Worm (Caenorhabditis elegans) whole organism, mixed stage, embryonic: ENCODE measurements around the gene such-1.

ENCODE experiments used
- M03D4.4 ChIP-seq: sonication (generic microtip); optimal IDR thresholded peaks from 2 replicates; lab custom pipeline; 2017; ENCODE audit warnings: mild to moderate bottlenecking, missing genetic modification characterization, missing compliant biosample characterization
- bed-3 ChIP-seq: fragments of 200-800 bp; sonication (Bioruptor generic); optimal IDR thresholded peaks from 3 replicates; lab custom pipeline; 2018; ENCODE audit warnings: mild to moderate bottlenecking, missing genetic modification characterization, moderate library complexity, missing compliant biosample characterization
- blmp-1 ChIP-seq: fragments of 150-350 bp; optimal IDR thresholded peaks from 2 replicates; lab custom pipeline; 2014; ENCODE audit warnings: missing biosample characterization, missing genetic modification characterization
- ceh-39 ChIP-seq: fragments of 150-350 bp; optimal IDR thresholded peaks from 2 replicates; lab custom pipeline; 2014; ENCODE audit warnings: missing biosample characterization, missing genetic modification characterization
- ceh-43 ChIP-seq: fragments of 200-800 bp; sonication (Bioruptor generic); optimal IDR thresholded peaks from 2 replicates; lab custom pipeline; 2018; ENCODE audit warnings: mild to moderate bottlenecking, missing genetic modification characterization, moderate library complexity, missing compliant biosample characterization
- ceh-83 ChIP-seq: fragments of 200-800 bp; sonication (Bioruptor generic); optimal IDR thresholded peaks from 2 replicates; lab custom pipeline; 2018; ENCODE audit warnings: mild to moderate bottlenecking, missing genetic modification characterization, missing compliant biosample characterization
- ces-1 ChIP-seq: fragments of 150-350 bp; optimal IDR thresholded peaks from 2 replicates; lab custom pipeline; 2014; ENCODE audit warnings: missing biosample characterization, missing genetic modification reagents, missing genetic modification characterization
- cnd-1 ChIP-seq: fragments of 200-800 bp; sonication (Bioruptor generic); optimal IDR thresholded peaks from 2 replicates; lab custom pipeline; 2018; ENCODE audit warnings: mild to moderate bottlenecking, missing genetic modification characterization, missing compliant biosample characterization
- drap-1 ChIP-seq: fragments of 200-800 bp; sonication (Bioruptor generic); optimal IDR thresholded peaks from 3 replicates; lab custom pipeline; 2018; ENCODE audit warnings: mild to moderate bottlenecking, missing genetic modification characterization, missing compliant biosample characterization
- elt-1 ChIP-seq: sonication (generic microtip); optimal IDR thresholded peaks from 2 replicates; lab custom pipeline; 2017; ENCODE audit warnings: missing genetic modification characterization, mild to moderate bottlenecking, missing compliant biosample characterization, antibody characterized with exemption, moderate library complexity, borderline replicate concordance; ENCODE audit not compliant: insufficient read depth
- elt-3 ChIP-seq: fragments of 150-350 bp; optimal IDR thresholded peaks from 2 replicates; lab custom pipeline; 2014; ENCODE audit warnings: missing biosample characterization, missing genetic modification characterization
- flh-1 ChIP-seq: fragments of 200-800 bp; sonication (Bioruptor generic); optimal IDR thresholded peaks from 2 replicates; lab custom pipeline; 2018; ENCODE audit warnings: mild to moderate bottlenecking, missing genetic modification characterization, moderate library complexity, missing compliant biosample characterization
- ham-2 ChIP-seq: fragments of 200-800 bp; sonication (Bioruptor generic); optimal IDR thresholded peaks from 2 replicates; lab custom pipeline; 2018; ENCODE audit warnings: mild to moderate bottlenecking, missing genetic modification characterization, missing compliant biosample characterization
- hlh-1 ChIP-seq: fragments of 150-350 bp; optimal IDR thresholded peaks from 2 replicates; lab custom pipeline; 2014; ENCODE audit warnings: missing biosample characterization, missing genetic modification reagents, missing genetic modification characterization
- lin-32 ChIP-seq: fragments of 200-800 bp; sonication (Bioruptor generic); optimal IDR thresholded peaks from 2 replicates; lab custom pipeline; 2018; ENCODE audit warnings: mild to moderate bottlenecking, missing genetic modification characterization, missing compliant biosample characterization
- lsy-2 ChIP-seq: fragments of 150-350 bp; optimal IDR thresholded peaks from 2 replicates; lab custom pipeline; 2014; ENCODE audit warnings: missing biosample characterization, missing genetic modification characterization
- mab-5 ChIP-seq: fragments of 150-350 bp; optimal IDR thresholded peaks from 2 replicates; lab custom pipeline; 2014; ENCODE audit warnings: missing biosample characterization, missing genetic modification characterization
- mep-1 ChIP-seq: fragments of 150-350 bp; optimal IDR thresholded peaks from 2 replicates; lab custom pipeline; 2017; ENCODE audit warnings: missing biosample characterization, missing genetic modification reagents, missing genetic modification characterization, inconsistent platforms
- nhr-12 ChIP-seq: fragments of 150-350 bp; optimal IDR thresholded peaks from 2 replicates; lab custom pipeline; 2014; ENCODE audit warnings: missing biosample characterization, missing genetic modification characterization
- nhr-237 ChIP-seq: fragments of 150-350 bp; optimal IDR thresholded peaks from 2 replicates; lab custom pipeline; 2014; ENCODE audit warnings: missing biosample characterization, missing genetic modification characterization
- nhr-28 ChIP-seq: fragments of 150-350 bp; optimal IDR thresholded peaks from 2 replicates; lab custom pipeline; 2014; ENCODE audit warnings: missing biosample characterization, missing genetic modification characterization
- nhr-76 ChIP-seq: sonication (generic microtip); optimal IDR thresholded peaks from 2 replicates; lab custom pipeline; 2017; ENCODE audit warnings: missing biosample characterization, missing genetic modification characterization
- pha-4 ChIP-seq: fragments of 150-350 bp; optimal IDR thresholded peaks from 2 replicates; lab custom pipeline; 2018; ENCODE audit warnings: missing biosample characterization, missing genetic modification reagents, missing genetic modification characterization
- sem-2 ChIP-seq: fragments of 200-800 bp; sonication (Bioruptor generic); optimal IDR thresholded peaks from 2 replicates; lab custom pipeline; 2018; ENCODE audit warnings: mild to moderate bottlenecking, missing genetic modification characterization, missing compliant biosample characterization
- snpc-4 ChIP-seq: fragments of 150-350 bp; optimal IDR thresholded peaks from 2 replicates; lab custom pipeline; 2014; ENCODE audit warnings: missing biosample characterization, missing genetic modification characterization
- sptf-1 ChIP-seq: sonication (generic microtip); optimal IDR thresholded peaks from 2 replicates; lab custom pipeline; 2017; ENCODE audit warnings: mild to moderate bottlenecking, missing genetic modification characterization, moderate library complexity, missing compliant biosample characterization
- tbx-8 ChIP-seq: fragments of 200-800 bp; sonication (Bioruptor generic); optimal IDR thresholded peaks from 2 replicates; lab custom pipeline; 2018; ENCODE audit warnings: mild to moderate bottlenecking, missing genetic modification characterization, moderate library complexity, missing compliant biosample characterization
- unc-120 ChIP-seq: sonication (generic microtip); optimal IDR thresholded peaks from 2 replicates; lab custom pipeline; 2017; ENCODE audit warnings: missing genetic modification characterization, missing compliant biosample characterization; ENCODE audit not compliant: poor library complexity, severe bottlenecking
- unc-39 ChIP-seq: fragments of 150-350 bp; optimal IDR thresholded peaks from 2 replicates; lab custom pipeline; 2014; ENCODE audit warnings: missing biosample characterization, missing genetic modification characterization
- unc-62 ChIP-seq: fragments of 150-350 bp; optimal IDR thresholded peaks from 2 replicates; lab custom pipeline; 2014; ENCODE audit warnings: missing biosample characterization, missing genetic modification reagents, missing genetic modification characterization
- zip-8 ChIP-seq: fragments of 150-350 bp; optimal IDR thresholded peaks from 2 replicates; lab custom pipeline; 2014; ENCODE audit warnings: missing biosample characterization, missing genetic modification characterization
- ztf-11 ChIP-seq: fragments of 150-350 bp; optimal IDR thresholded peaks from 2 replicates; lab custom pipeline; 2014; ENCODE audit warnings: missing biosample characterization, missing genetic modification characterization

Gene such-1

DNA sequence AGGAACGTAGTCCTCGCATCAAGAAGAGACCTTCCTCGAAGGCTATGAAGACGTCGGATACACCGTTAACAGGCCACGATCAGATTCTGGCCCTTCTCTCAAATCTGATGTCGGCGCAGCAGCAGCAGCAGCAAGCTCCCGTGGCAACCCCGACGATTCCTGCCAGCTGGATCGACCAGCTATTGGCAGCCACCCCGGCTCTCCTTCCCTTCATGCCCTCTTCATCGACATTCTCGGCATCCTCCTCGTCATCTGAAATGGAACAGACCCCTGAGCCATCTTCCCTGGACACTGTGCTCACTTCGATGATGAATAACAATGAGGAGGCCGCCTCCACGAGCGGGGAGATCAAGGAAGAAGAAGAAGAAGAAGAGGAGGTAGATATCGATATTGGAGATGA lies 38.0 kb upstream of the such-1 start:
- no peak for TF ChIP-seq lsy-2 (tag; lab: Kevin White, UChicago)
- no peak for TF ChIP-seq ceh-83
- TF ChIP-seq nhr-12 (tag; lab: Kevin White, UChicago): no peak
- no peak for TF ChIP-seq cnd-1 (tag; lab: Kevin White, UChicago)
- TF ChIP-seq nhr-76 (tag; lab: Kevin White, UChicago): no peak
- TF ChIP-seq lin-32 (GFP tag; lab: Kevin White, UChicago): no peak
- TF ChIP-seq elt-1 (tag; lab: Kevin White, UChicago): no peak
- no peak for TF ChIP-seq nhr-28 (tag; lab: Kevin White, UChicago)
- TF ChIP-seq ztf-11: no peak
- TF ChIP-seq pha-4 (tag; lab: Kevin White, UChicago): no peak
- TF ChIP-seq ceh-43 (GFP tag; lab: Kevin White, UChicago): no peak
- no peak for TF ChIP-seq mep-1
- no peak for TF ChIP-seq ces-1 (GFP tag; lab: Kevin White, UChicago)
- TF ChIP-seq elt-3 (tag; lab: Kevin White, UChicago): no peak
- TF ChIP-seq M03D4.4 (tag; lab: Kevin White, UChicago): no peak
- TF ChIP-seq unc-62 (GFP tag; lab: Kevin White, UChicago): no peak
- TF ChIP-seq drap-1 (GFP tag; lab: Kevin White, UChicago): no peak

DNA sequence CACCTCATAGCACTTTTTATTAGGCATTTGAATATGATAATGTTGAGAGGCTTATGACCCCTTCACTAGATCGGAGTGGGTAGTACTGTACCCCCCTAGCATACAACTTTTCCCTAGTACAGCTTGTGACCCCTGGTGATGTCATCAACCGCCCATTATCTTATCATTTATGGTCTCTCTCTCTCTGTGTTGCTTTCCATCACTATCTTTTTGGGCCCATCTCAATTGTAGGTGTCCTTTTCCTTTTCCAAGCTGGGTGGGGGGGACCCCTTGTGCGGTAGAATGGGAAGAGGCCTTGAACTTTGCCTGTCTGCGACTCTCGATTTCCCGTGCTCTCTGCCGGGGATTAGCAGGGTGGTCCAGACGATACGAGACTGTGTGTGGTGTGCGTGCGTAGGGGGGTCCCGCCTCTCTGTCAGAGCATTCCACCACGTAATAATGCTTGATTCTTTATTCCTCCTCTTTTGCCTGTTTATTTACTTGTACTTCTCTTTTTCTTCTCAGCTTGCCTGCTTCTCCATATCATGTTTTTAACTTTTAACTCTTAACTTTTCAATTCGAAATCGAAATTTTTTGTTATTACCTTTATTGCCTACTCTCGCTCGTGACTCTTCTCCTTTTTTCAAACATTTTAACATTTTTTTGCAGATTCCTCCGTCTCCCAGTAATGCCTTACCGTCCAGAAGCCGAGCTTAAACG lies 37.1 kb upstream of the such-1 start, which contains the start of gene ztf-29:
TSS of gene ztf-29 (plus strand) at position 649 of the 699 bp plus-strand sequence.
- no peak for TF ChIP-seq tbx-8
- TF ChIP-seq ceh-39 (tag; lab: Kevin White, UChicago): no peak
- no peak for TF ChIP-seq snpc-4
- TF ChIP-seq elt-3 (tag; lab: Kevin White, UChicago): no peak
- no peak for TF ChIP-seq nhr-237 (tag; lab: Kevin White, UChicago)
- TF ChIP-seq bed-3 (GFP tag; lab: Kevin White, UChicago): no peak
- no peak for TF ChIP-seq unc-62 (GFP tag; lab: Kevin White, UChicago)
- TF ChIP-seq lsy-2 (tag; lab: Kevin White, UChicago): no peak
- TF ChIP-seq cnd-1 (tag; lab: Kevin White, UChicago): no peak
- no peak for TF ChIP-seq blmp-1 (tag; lab: Kevin White, UChicago)
- no peak for TF ChIP-seq mep-1
- no peak for TF ChIP-seq nhr-12 (tag; lab: Kevin White, UChicago)
- no peak for TF ChIP-seq lin-32 (GFP tag; lab: Kevin White, UChicago)
- TF ChIP-seq mab-5 (tag; lab: Kevin White, UChicago): no peak
- no peak for TF ChIP-seq unc-39 (tag; lab: Kevin White, UChicago)
- no peak for TF ChIP-seq nhr-76 (tag; lab: Kevin White, UChicago)
- TF ChIP-seq zip-8: no peak
- peak; percentile 28 for TF ChIP-seq sem-2 (GFP tag; lab: Kevin White, UChicago)
- TF ChIP-seq elt-1 (tag; lab: Kevin White, UChicago): peak; percentile 70
- TF ChIP-seq ztf-11: no peak
- TF ChIP-seq ces-1 (GFP tag; lab: Kevin White, UChicago): no peak
- no peak for TF ChIP-seq pha-4 (tag; lab: Kevin White, UChicago)
- no peak for TF ChIP-seq sptf-1 (tag; lab: Kevin White, UChicago)
- peak; percentile 49 for TF ChIP-seq ham-2 (GFP tag; lab: Kevin White, UChicago)

- no peak for TF ChIP-seq unc-120
- no peak for TF ChIP-seq tbx-8
- TF ChIP-seq ces-1 (GFP tag; lab: Kevin White, UChicago): no peak
- no peak for TF ChIP-seq sem-2 (GFP tag; lab: Kevin White, UChicago)
- no peak for TF ChIP-seq hlh-1
- no peak for TF ChIP-seq cnd-1 (tag; lab: Kevin White, UChicago)
- TF ChIP-seq blmp-1 (tag; lab: Kevin White, UChicago): no peak
- TF ChIP-seq ceh-83: no peak
- TF ChIP-seq ztf-11: no peak
- no peak for TF ChIP-seq elt-3 (tag; lab: Kevin White, UChicago)
Measured at ce11 chrIII:11559677-11560076, 36.1 kb upstream of the such-1 start.

DNA sequence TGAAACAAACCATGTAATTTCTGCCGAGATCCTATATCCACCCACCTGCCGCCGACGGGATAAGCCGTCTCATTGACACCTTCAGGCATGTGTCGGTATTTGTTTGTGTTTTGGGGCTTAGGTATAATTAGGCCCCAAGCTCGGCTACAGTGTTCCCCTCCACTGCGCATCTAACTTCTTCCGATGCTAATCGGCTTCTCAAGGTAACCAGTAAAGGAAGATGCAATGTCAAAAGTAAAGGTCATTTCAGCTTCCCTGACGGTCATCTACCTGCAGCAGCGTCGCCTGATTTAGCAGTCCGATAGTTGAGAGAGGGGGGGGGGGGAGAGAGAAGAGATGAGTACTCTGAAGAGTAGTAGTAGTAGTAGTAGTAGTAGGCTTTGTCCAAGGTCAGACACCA lies 34.7 kb upstream of the such-1 start:
- TF ChIP-seq cnd-1 (tag; lab: Kevin White, UChicago): no peak
- no peak for TF ChIP-seq ceh-83
- no peak for TF ChIP-seq sem-2 (GFP tag; lab: Kevin White, UChicago)
- no peak for TF ChIP-seq lsy-2 (tag; lab: Kevin White, UChicago)
- TF ChIP-seq unc-39 (tag; lab: Kevin White, UChicago): no peak
- TF ChIP-seq lin-32 (GFP tag; lab: Kevin White, UChicago): no peak
- TF ChIP-seq flh-1 (GFP tag; lab: Kevin White, UChicago): no peak
- peak; percentile 1 for TF ChIP-seq ceh-43 (GFP tag; lab: Kevin White, UChicago)
- no peak for TF ChIP-seq mep-1
- no peak for TF ChIP-seq hlh-1
- TF ChIP-seq pha-4 (tag; lab: Kevin White, UChicago): no peak
- peak; percentile 4 for TF ChIP-seq sptf-1 (tag; lab: Kevin White, UChicago)
- peak; percentile 87 for TF ChIP-seq ham-2 (GFP tag; lab: Kevin White, UChicago)
- no peak for TF ChIP-seq nhr-76 (tag; lab: Kevin White, UChicago)
- peak; percentile 64 for TF ChIP-seq elt-1 (tag; lab: Kevin White, UChicago)
- no peak for TF ChIP-seq drap-1 (GFP tag; lab: Kevin White, UChicago)
- TF ChIP-seq M03D4.4 (tag; lab: Kevin White, UChicago): no peak
- TF ChIP-seq ces-1 (GFP tag; lab: Kevin White, UChicago): no peak
- no peak for TF ChIP-seq blmp-1 (tag; lab: Kevin White, UChicago)
